Fruit fly (Drosophila melanogaster): Measurements from ENCODE around the gene Rbf2.

- TF ChIP-seq Sin3A (optimal IDR thresholded peaks at IDR 0.05) (no peak), psq (optimal IDR thresholded peaks at IDR 0.05) (no peak), Myc (optimal IDR thresholded peaks at IDR 0.05) (no peak)
Observed at dm6 chr3R:15988353-15988752, 23.1 kb downstream of the Rbf2 start.
